Fruit fly (Drosophila melanogaster) whole organism, embryonic: ENCODE measurements around the gene Ldaf1.
A peak's percentile ranks its signal among the peaks of the same experiment; 100 is the strongest.

Source experiments
- CG17612 ChIP-seq: fragments of 200-800 bp; sonication (Bioruptor generic); IDR thresholded peaks from 2 replicates; pipeline ENCODE4 v1.3.6; 2022; ENCODE audit warnings: missing biosample characterization, missing genetic modification characterization
- Sry-β ChIP-seq: fragments of 200-800 bp; sonication (Bioruptor generic); optimal IDR thresholded peaks from 2 replicates; lab custom pipeline; 2018; ENCODE audit warnings: missing biosample characterization, mild to moderate bottlenecking, missing genetic modification characterization, moderate library complexity
- jigr1 ChIP-seq: fragments of 200-800 bp; sonication (Bioruptor generic); IDR thresholded peaks from 3 replicates; pipeline ENCODE4 v1.3.6; 2022; ENCODE audit warnings: missing biosample characterization, missing genetic modification characterization
- pum ChIP-seq: fragments of 200-800 bp; sonication (Bioruptor generic); optimal IDR thresholded peaks from 2 replicates; lab custom pipeline; 2016; ENCODE audit warnings: missing biosample characterization, missing genetic modification characterization

DNA sequence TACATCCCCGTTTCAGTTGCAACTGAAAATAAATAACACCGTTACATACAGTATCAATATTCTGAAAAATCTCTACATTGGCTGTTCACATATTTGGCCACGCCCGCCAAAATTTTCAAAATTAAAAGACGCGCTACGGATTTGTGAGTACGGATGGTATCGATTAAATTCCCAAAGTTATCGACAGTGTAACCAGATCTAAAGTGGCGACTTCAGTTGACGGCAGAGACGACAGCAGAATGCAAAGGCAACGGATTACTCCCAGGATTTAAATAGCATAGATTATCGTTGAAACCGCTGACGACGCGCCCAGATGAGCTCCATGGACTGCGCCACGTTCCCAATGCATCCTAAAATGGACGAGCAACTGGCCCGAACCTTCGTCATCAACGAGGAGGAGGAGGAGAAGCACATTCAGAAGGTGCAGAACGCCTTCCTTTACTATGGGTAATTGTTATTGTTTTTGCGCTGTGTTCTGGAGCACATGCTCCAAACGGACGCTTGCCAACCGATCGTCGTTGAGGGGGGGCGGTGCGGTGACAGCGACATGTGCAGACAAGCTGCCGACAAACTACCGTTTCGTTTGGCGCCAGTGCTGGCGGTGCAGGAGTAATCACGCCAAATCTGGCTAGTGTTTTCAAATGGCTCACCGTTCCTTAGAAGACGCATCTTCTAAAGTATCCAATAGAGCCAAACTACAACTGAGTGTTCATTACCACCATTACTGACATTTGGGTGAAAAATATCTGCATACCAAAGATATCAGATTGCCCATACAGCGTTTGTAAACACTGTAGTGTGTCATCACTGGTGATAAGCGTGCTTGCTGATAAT, 26.0 kb upstream of the Ldaf1 start, which contains the start of gene CG11596:
- peak; percentile 93 for TF ChIP-seq Sry-β (GFP tag; lab: Kevin White, UChicago)
- TF ChIP-seq jigr1 (GFP tag; lab: Robert Waterston, UW) = no peak
- TF ChIP-seq CG17612 (GFP tag; lab: Robert Waterston, UW) = no peak
- TF ChIP-seq pum (GFP tag; lab: Kevin White, UChicago) = no peak
